Fruit fly (Drosophila melanogaster) whole organism, embryonic: ENCODE measurements around the gene Klp67A.

Experiments used
- C15 ChIP-seq: fragments of 200-800 bp; sonication (Bioruptor generic); IDR thresholded peaks from 3 replicates; pipeline ENCODE4 v1.3.6; 2022; ENCODE audit warnings: missing biosample characterization, missing genetic modification characterization
- CG10462 ChIP-seq: fragments of 200-800 bp; sonication (Bioruptor generic); optimal IDR thresholded peaks from 2 replicates; lab custom pipeline; 2016; ENCODE audit warnings: missing biosample characterization, missing genetic modification characterization
- CG11085 ChIP-seq: fragments of 200-800 bp; sonication (Bioruptor generic); IDR thresholded peaks from 2 replicates; pipeline ENCODE4 v1.3.6; 2022; ENCODE audit warnings: missing biosample characterization, missing genetic modification characterization
- CG14441 ChIP-seq: fragments of 200-800 bp; sonication (Bioruptor generic); IDR thresholded peaks from 2 replicates; pipeline ENCODE4 v1.3.6; 2022; ENCODE audit warnings: missing biosample characterization, missing genetic modification characterization
- CG14710 ChIP-seq: fragments of 200-800 bp; sonication (Bioruptor generic); optimal IDR thresholded peaks from 3 replicates; lab custom pipeline; 2019; ENCODE audit warnings: missing biosample characterization, mild to moderate bottlenecking, missing genetic modification characterization, moderate library complexity
- CG14965 ChIP-seq: fragments of 200-800 bp; sonication (Bioruptor generic); optimal IDR thresholded peaks from 2 replicates; lab custom pipeline; 2016; ENCODE audit warnings: missing biosample characterization, missing genetic modification characterization, borderline replicate concordance
- CG1647 ChIP-seq: fragments of 200-800 bp; sonication (Bioruptor generic); optimal IDR thresholded peaks from 3 replicates; lab custom pipeline; 2016; ENCODE audit warnings: missing biosample characterization, missing genetic modification characterization
- CG16863 ChIP-seq: fragments of 200-800 bp; sonication (Bioruptor generic); optimal IDR thresholded peaks from 3 replicates; lab custom pipeline; 2016; ENCODE audit warnings: missing biosample characterization, missing genetic modification characterization
- CG17361 ChIP-seq: fragments of 200-800 bp; sonication (Bioruptor generic); IDR thresholded peaks from 3 replicates; pipeline ENCODE4 v1.3.6; 2022; ENCODE audit warnings: missing biosample characterization, missing genetic modification characterization
- CG17568 ChIP-seq: fragments of 200-800 bp; sonication (Bioruptor generic); optimal IDR thresholded peaks from 2 replicates; lab custom pipeline; 2018; ENCODE audit warnings: missing biosample characterization, mild to moderate bottlenecking, missing genetic modification characterization, moderate library complexity
- CG17802 ChIP-seq: fragments of 200-800 bp; sonication (Bioruptor generic); optimal IDR thresholded peaks from 2 replicates; lab custom pipeline; 2018; ENCODE audit warnings: missing biosample characterization, mild to moderate bottlenecking, missing genetic modification characterization, moderate library complexity
- CG17912 ChIP-seq: fragments of 200-800 bp; sonication (Bioruptor generic); optimal IDR thresholded peaks from 2 replicates; lab custom pipeline; 2018; ENCODE audit warnings: missing biosample characterization, mild to moderate bottlenecking, missing genetic modification characterization
- CG18011 ChIP-seq: fragments of 200-800 bp; sonication (Bioruptor generic); optimal IDR thresholded peaks from 2 replicates; lab custom pipeline; 2017; ENCODE audit warnings: missing biosample characterization, missing genetic modification characterization, mild to moderate bottlenecking, moderate library complexity, missing genotype
- CG3281 ChIP-seq: fragments of 200-800 bp; sonication (Bioruptor generic); optimal IDR thresholded peaks from 3 replicates; lab custom pipeline; 2017; ENCODE audit warnings: missing biosample characterization, mild to moderate bottlenecking, missing genetic modification characterization
- CG6791 ChIP-seq: fragments of 200-800 bp; sonication (Bioruptor generic); IDR thresholded peaks from 3 replicates; pipeline ENCODE4 v1.3.6; 2022; ENCODE audit warnings: missing biosample characterization, missing genetic modification characterization; ENCODE audit not compliant: partially characterized antibody
- CG6854 ChIP-seq: fragments of 200-800 bp; sonication (Bioruptor generic); optimal IDR thresholded peaks from 3 replicates; lab custom pipeline; 2017; ENCODE audit warnings: missing biosample characterization, mild to moderate bottlenecking, missing genetic modification characterization
- CG7786 ChIP-seq: fragments of 200-800 bp; sonication (Bioruptor generic); optimal IDR thresholded peaks from 2 replicates; lab custom pipeline; 2016; ENCODE audit warnings: missing biosample characterization, missing genetic modification characterization
- CG8290 ChIP-seq, 3 experiments: fragments of 200-800 bp; sonication (Bioruptor generic); optimal IDR thresholded peaks; 2 replicates each; lab custom pipeline; 2016 to 2019; ENCODE audit warnings: missing biosample characterization in 3 of 3, missing genetic modification characterization in 3 of 3, mild to moderate bottlenecking in 2 of 3, moderate library complexity in 1 of 3
- Deaf1 ChIP-seq: fragments of 200-800 bp; optimal IDR thresholded peaks from 3 replicates; lab custom pipeline; 2019; ENCODE audit warnings: missing biosample characterization, mild to moderate bottlenecking, missing genetic modification characterization, moderate library complexity
- Dip2 ChIP-seq: fragments of 200-800 bp; sonication (Bioruptor generic); IDR thresholded peaks from 2 replicates; pipeline ENCODE4 v1.3.6; 2022; ENCODE audit warnings: missing biosample characterization, missing genetic modification characterization
- Dip3 ChIP-seq: fragments of 200-800 bp; sonication (Bioruptor generic); optimal IDR thresholded peaks from 3 replicates; lab custom pipeline; 2016; ENCODE audit warnings: missing biosample characterization, missing genetic modification characterization
- Dll ChIP-seq: fragments of 200-800 bp; sonication (Bioruptor generic); IDR thresholded peaks from 4 replicates; pipeline ENCODE4 v1.3.6; 2022; ENCODE audit warnings: missing biosample characterization, missing genetic modification characterization; ENCODE audit not compliant: partially characterized antibody
- HLH4C ChIP-seq: fragments of 200-800 bp; sonication (Bioruptor generic); IDR thresholded peaks from 3 replicates; pipeline ENCODE4 v1.3.6; 2022; ENCODE audit warnings: missing biosample characterization, missing genetic modification characterization; ENCODE audit not compliant: partially characterized antibody
- Hr39 ChIP-seq: fragments of >200 bp; optimal IDR thresholded peaks from 2 replicates; lab custom pipeline; 2017
- Med ChIP-seq: fragments of 200-800 bp; sonication (Bioruptor generic); peaks from one replicate; lab custom pipeline; 2016; ENCODE audit warnings: missing biosample characterization, missing genetic modification characterization, mild to moderate bottlenecking, inconsistent platforms, moderate library complexity
- Pdp1 ChIP-seq, 2 experiments: fragments of 200-800 bp; sonication (Bioruptor generic); optimal IDR thresholded peaks; 3 replicates each; lab custom pipeline; 2016; ENCODE audit warnings: missing biosample characterization in 2 of 2, missing genetic modification characterization in 2 of 2, mild to moderate bottlenecking in 1 of 2, moderate library complexity in 1 of 2
- Six4 ChIP-seq: fragments of 200-800 bp; sonication (Bioruptor generic); optimal IDR thresholded peaks from 2 replicates; lab custom pipeline; 2016; ENCODE audit warnings: missing biosample characterization, missing genetic modification characterization
- Stat92E ChIP-seq, 3 experiments: fragments of >200 bp in 2 of 3; fragments of 200-800 bp in 1 of 3; sonication (Bioruptor generic) in 1 of 3; optimal IDR thresholded peaks; 2 replicates each; lab custom pipeline; 2017 to 2019; ENCODE audit warnings: missing biosample characterization in 3 of 3, missing genetic modification characterization in 3 of 3, mild to moderate bottlenecking in 1 of 3, moderate library complexity in 1 of 3
- Usf ChIP-seq: fragments of 200-800 bp; sonication (Bioruptor generic); optimal IDR thresholded peaks from 2 replicates; lab custom pipeline; 2017; ENCODE audit warnings: missing genotype, missing biosample characterization, missing genetic modification characterization
- ac ChIP-seq: fragments of 200-800 bp; sonication (Bioruptor generic); optimal IDR thresholded peaks from 3 replicates; lab custom pipeline; 2017; ENCODE audit warnings: missing biosample characterization, mild to moderate bottlenecking, missing genetic modification characterization
- az2 ChIP-seq: fragments of 200-800 bp; sonication (Bioruptor generic); optimal IDR thresholded peaks from 3 replicates; lab custom pipeline; 2016; ENCODE audit warnings: missing biosample characterization, missing genetic modification characterization
- bigmax ChIP-seq: fragments of 200-800 bp; sonication (Bioruptor generic); optimal IDR thresholded peaks from 2 replicates; lab custom pipeline; 2018; ENCODE audit warnings: missing biosample characterization, mild to moderate bottlenecking, missing genetic modification characterization
- cas ChIP-seq: fragments of 200-800 bp; sonication (Bioruptor generic); IDR thresholded peaks from 2 replicates; pipeline ENCODE4 v1.3.6; 2022; ENCODE audit warnings: missing biosample characterization, missing genetic modification characterization
- croc ChIP-seq: fragments of 200-800 bp; sonication (Bioruptor generic); conservative IDR thresholded peaks from 3 replicates; pipeline ENCODE4 v1.3.6; 2022; ENCODE audit warnings: missing biosample characterization, missing genetic modification characterization
- crol ChIP-seq: fragments of 200-800 bp; sonication (Bioruptor generic); IDR thresholded peaks from 2 replicates; pipeline ENCODE4 v1.3.6; 2022; ENCODE audit warnings: missing biosample characterization, missing genetic modification characterization
- dmrt99B ChIP-seq: fragments of 200-800 bp; sonication (Bioruptor generic); optimal IDR thresholded peaks from 2 replicates; lab custom pipeline; 2018; ENCODE audit warnings: missing biosample characterization, mild to moderate bottlenecking, missing genetic modification characterization, moderate library complexity
- gce ChIP-seq: fragments of 200-800 bp; sonication (Bioruptor generic); IDR thresholded peaks from 3 replicates; pipeline ENCODE4 v1.3.6; 2022; ENCODE audit warnings: missing biosample characterization, missing genetic modification characterization
- grau ChIP-seq: fragments of 200-800 bp; optimal IDR thresholded peaks from 3 replicates; lab custom pipeline; 2019; ENCODE audit warnings: missing biosample characterization, mild to moderate bottlenecking, missing genetic modification characterization, moderate library complexity
- hb ChIP-seq: fragments of 200-800 bp; sonication (Bioruptor generic); IDR thresholded peaks from 3 replicates; pipeline ENCODE4 v1.3.6; 2022; ENCODE audit warnings: missing biosample characterization, missing genetic modification characterization; ENCODE audit not compliant: partially characterized antibody
- lab ChIP-seq: fragments of 200-800 bp; sonication (Bioruptor generic); optimal IDR thresholded peaks from 3 replicates; lab custom pipeline; 2017; ENCODE audit warnings: missing biosample characterization, missing genetic modification characterization, mild to moderate bottlenecking, moderate library complexity, missing genetic modification reagents
- maf-S ChIP-seq: fragments of 200-800 bp; sonication (Bioruptor generic); optimal IDR thresholded peaks from 2 replicates; lab custom pipeline; 2016; ENCODE audit warnings: missing biosample characterization, missing genetic modification characterization
- mirr ChIP-seq: fragments of 200-800 bp; sonication (Bioruptor generic); optimal IDR thresholded peaks from 3 replicates; lab custom pipeline; 2018; ENCODE audit warnings: missing biosample characterization, mild to moderate bottlenecking, missing genetic modification characterization
- nau ChIP-seq: fragments of 200-800 bp; sonication (Bioruptor generic); optimal IDR thresholded peaks from 3 replicates; lab custom pipeline; 2017; ENCODE audit warnings: missing biosample characterization, mild to moderate bottlenecking, missing genetic modification characterization, missing genetic modification reagents
- org-1 ChIP-seq: fragments of 200-800 bp; sonication (Bioruptor generic); optimal IDR thresholded peaks from 2 replicates; lab custom pipeline; 2017; ENCODE audit warnings: missing biosample characterization, missing genetic modification characterization
- peb ChIP-seq: fragments of 200-800 bp; sonication (Bioruptor generic); IDR thresholded peaks from 2 replicates; pipeline ENCODE4 v1.3.6; 2022; ENCODE audit warnings: missing biosample characterization, missing genetic modification characterization
- pnt ChIP-seq: fragments of 200-800 bp; sonication (Bioruptor generic); optimal IDR thresholded peaks from 3 replicates; lab custom pipeline; 2016; ENCODE audit warnings: missing biosample characterization, missing genetic modification characterization
- ranshi ChIP-seq: fragments of 200-800 bp; sonication (Bioruptor generic); IDR thresholded peaks from 2 replicates; pipeline ENCODE4 v1.3.6; 2022; ENCODE audit warnings: missing biosample characterization, missing genetic modification characterization
- rib ChIP-seq: fragments of 200-800 bp; sonication (Bioruptor generic); IDR thresholded peaks from 2 replicates; pipeline ENCODE4 v1.3.6; 2022; ENCODE audit warnings: missing biosample characterization, missing genetic modification characterization

Klp67A gene

dm6 chr3L:9410754-9411423 lies 44.0 kb upstream of the Klp67A start, which contains the start of the genes CG4022 and Cpsf5 (continued):
- TF ChIP-seq Usf (GFP tag; lab: Kevin White, UChicago) (peak; percentile 32), CG10462 (GFP tag; lab: Kevin White, UChicago) (peak; percentile 67), CG7786 (GFP tag; lab: Kevin White, UChicago) (peak; percentile 34), Deaf1 (tag; lab: Kevin White, UChicago) (peak; percentile 60), grau (peak; percentile 86), Stat92E (GFP tag; optimal IDR thresholded peaks at IDR 0.05; lab: Kevin White, UChicago) (peak in 1 of 3 experiments; percentile 73), CG14710 (tag; lab: Kevin White, UChicago) (peak; percentile 90), maf-S (GFP tag; lab: Kevin White, UChicago) (peak; percentile 49), dmrt99B (tag; lab: Kevin White, UChicago) (no peak), nau (GFP tag; lab: Kevin White, UChicago) (peak; percentile 36), CG6791 (GFP tag; lab: Robert Waterston, UW) (no peak), Med (GFP tag; lab: Kevin White, UChicago) (peak; percentile 92), CG18011 (GFP tag; lab: Kevin White, UChicago) (peak; percentile 58), CG8290 (GFP tag; optimal IDR thresholded peaks at IDR 0.05; lab: Kevin White, UChicago) (peak; percentile 80), CG8290 (tag; optimal IDR thresholded peaks at IDR 0.05; lab: Kevin White, UChicago) (peak; percentile 31 to 35), rib (peak; percentile 89; the same call in 1 of the 2 replicates), org-1 (GFP tag; lab: Kevin White, UChicago) (peak; percentile 45), croc (peak; percentile 73), Dip3 (peak; percentile 53), cas (GFP tag; lab: Robert Waterston, UW) (peak; percentile 74), peb (GFP tag; lab: Robert Waterston, UW) (peak; percentile 73), Dip2 (GFP tag; lab: Robert Waterston, UW) (no peak), CG14965 (no peak), Dll (peak; percentile 50), CG17802 (tag; lab: Kevin White, UChicago) (peak; percentile 42), ranshi (peak; percentile 82; the same call in 1 of the 2 replicates), CG6854 (GFP tag; lab: Kevin White, UChicago) (no peak), gce (peak; percentile 80; the same call in 1 of the 3 replicates), Six4 (GFP tag; lab: Kevin White, UChicago) (peak; percentile 69), CG16863 (GFP tag; lab: Kevin White, UChicago) (peak; percentile 45), Hr39 (no peak), pnt (GFP tag; lab: Kevin White, UChicago) (peak; percentile 51), CG1647 (GFP tag; lab: Kevin White, UChicago) (peak; percentile 53), lab (GFP tag; lab: Kevin White, UChicago) (peak; percentile 88), bigmax (GFP tag; lab: Kevin White, UChicago) (peak; percentile 34), CG3281 (GFP tag; lab: Kevin White, UChicago) (peak; percentile 79), az2 (GFP tag; lab: Kevin White, UChicago) (peak; percentile 85), mirr (GFP tag; lab: Kevin White, UChicago) (peak; percentile 48), ac (peak; percentile 20), C15 (GFP tag; lab: Robert Waterston, UW) (peak; percentile 79; the same call in 1 of the 3 replicates), HLH4C (GFP tag; lab: Robert Waterston, UW) (peak; percentile 41; the same call in 1 of the 3 replicates), CG14441 (GFP tag; lab: Robert Waterston, UW) (peak; percentile 83), CG17912 (GFP tag; lab: Kevin White, UChicago) (peak; percentile 56), Pdp1 (GFP tag; optimal IDR thresholded peaks at IDR 0.05; lab: Kevin White, UChicago) (peak; percentile 70 to 79), CG17568 (GFP tag; lab: Kevin White, UChicago) (peak; percentile 63), hb (no peak), crol (no peak), CG17361 (GFP tag; lab: Robert Waterston, UW) (peak; percentile 82), CG11085 (GFP tag; lab: Robert Waterston, UW) (peak; percentile 56; the same call in 1 of the 2 replicates)
